Worm (Caenorhabditis elegans): ENCODE measurements around the gene mstr-2.
A peak's percentile ranks its signal among the peaks of the same experiment; 100 is the strongest.

Gene mstr-2

DNA sequence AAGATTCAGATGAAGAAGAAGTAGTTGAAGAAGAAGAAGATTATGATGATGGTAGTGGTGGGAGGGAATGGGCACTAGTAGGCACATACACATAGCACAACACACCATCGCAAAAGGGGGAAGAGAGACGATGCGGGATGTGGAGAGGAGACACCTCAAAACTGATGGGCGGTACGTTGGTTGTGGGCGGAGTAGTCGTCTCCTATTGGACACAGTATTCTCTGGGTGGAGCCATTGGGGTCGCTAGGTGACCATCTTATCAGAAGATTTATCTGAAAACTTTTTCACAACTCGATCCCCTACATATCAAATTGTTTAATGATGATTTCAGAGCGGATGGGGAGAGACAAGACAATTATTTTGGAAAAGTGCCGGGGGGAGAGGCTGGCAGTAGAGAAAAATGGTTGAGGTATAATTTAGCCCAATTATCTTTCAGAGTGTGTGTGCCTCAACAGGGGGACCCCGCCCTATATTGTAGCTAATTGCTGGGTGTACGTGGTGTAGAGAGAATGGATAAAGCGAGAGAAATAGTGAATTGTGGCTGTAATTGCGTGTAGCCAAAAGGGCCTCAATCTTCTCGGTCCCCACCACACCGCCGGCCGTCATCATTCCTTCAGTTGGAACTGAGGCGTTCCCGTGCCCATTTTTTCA is 18.0 kb upstream of the mstr-2 start:
- TF ChIP-seq nhr-27 (tag; optimal IDR thresholded peaks at IDR 0.05) (no peak), chd-7 (tag; optimal IDR thresholded peaks at IDR 0.05) (no peak), mes-4 (tag; optimal IDR thresholded peaks at IDR 0.05) (no peak), ceh-27 (GFP tag; optimal IDR thresholded peaks at IDR 0.05) (no peak), tbx-9 (tag; optimal IDR thresholded peaks at IDR 0.05; ENCODE audit: borderline replicate concordance) (no peak), rcor-1 (GFP tag; IDR thresholded peaks at IDR 0.05) (no peak), tbp1 (GFP tag; optimal IDR thresholded peaks at IDR 0.05) (no peak), zim-3 (tag; optimal IDR thresholded peaks at IDR 0.05) (no peak), ekl-4 (GFP tag; IDR thresholded peaks at IDR 0.05) (no peak), B0336.3 (GFP tag; IDR thresholded peaks at IDR 0.05) (no peak), F33H1.4 (GFP tag; IDR thresholded peaks at IDR 0.05) (no peak), snpc-3.4 (tag; optimal IDR thresholded peaks at IDR 0.05) (no peak), hmg-1.2 (GFP tag; IDR thresholded peaks at IDR 0.05) (no peak), ceh-91 (GFP tag; IDR thresholded peaks at IDR 0.05) (no peak)

ce11 chrIII:4452749-4453148 is 16.2 kb upstream of the mstr-2 start:
- TF ChIP-seq Y95B8A.8 (GFP tag; IDR thresholded peaks at IDR 0.05) (no peak), dpff-1 (tag; optimal IDR thresholded peaks at IDR 0.05) (no peak), Y56A3A.18 (GFP tag; IDR thresholded peaks at IDR 0.05) (no peak), ceh-100 (GFP tag; IDR thresholded peaks at IDR 0.05) (no peak), ztf-6 (GFP tag; IDR thresholded peaks at IDR 0.05) (no peak), nhr-80 (tag; optimal IDR thresholded peaks at IDR 0.05) (no peak), unc-62 (GFP tag; optimal IDR thresholded peaks at IDR 0.05) (no peak), F55B11.4 (tag; optimal IDR thresholded peaks at IDR 0.05; ENCODE audit: borderline replicate concordance, insufficient read depth) (no peak), rcor-1 (GFP tag; IDR thresholded peaks at IDR 0.05) (no peak), let-607 (tag; optimal IDR thresholded peaks at IDR 0.05) (no peak)

- TF ChIP-seq ets-4 (GFP tag; optimal IDR thresholded peaks at IDR 0.05): no peak
- TF ChIP-seq ztf-25 (GFP tag; IDR thresholded peaks at IDR 0.05): 0 out of 2 replicates have a peak, but pooled peaks have one; percentile 9
- no peak for TF ChIP-seq ceh-100 (GFP tag; IDR thresholded peaks at IDR 0.05)
Observed at ce11 chrIII:4453301-4453700, 15.6 kb upstream of the mstr-2 start.

ce11 chrIII:4453768-4454167 is 15.1 kb upstream of the mstr-2 start:
- TF ChIP-seq ztf-3 (GFP tag; optimal IDR thresholded peaks at IDR 0.05): no peak
- TF ChIP-seq rec-8 (tag; optimal IDR thresholded peaks at IDR 0.05): no peak
- TF ChIP-seq unc-62 (GFP tag; optimal IDR thresholded peaks at IDR 0.05): peak; percentile 89
- TF ChIP-seq Y56A3A.18 (GFP tag; IDR thresholded peaks at IDR 0.05): no peak
- no peak for TF ChIP-seq dpl-1 (GFP tag; optimal IDR thresholded peaks at IDR 0.05)

DNA sequence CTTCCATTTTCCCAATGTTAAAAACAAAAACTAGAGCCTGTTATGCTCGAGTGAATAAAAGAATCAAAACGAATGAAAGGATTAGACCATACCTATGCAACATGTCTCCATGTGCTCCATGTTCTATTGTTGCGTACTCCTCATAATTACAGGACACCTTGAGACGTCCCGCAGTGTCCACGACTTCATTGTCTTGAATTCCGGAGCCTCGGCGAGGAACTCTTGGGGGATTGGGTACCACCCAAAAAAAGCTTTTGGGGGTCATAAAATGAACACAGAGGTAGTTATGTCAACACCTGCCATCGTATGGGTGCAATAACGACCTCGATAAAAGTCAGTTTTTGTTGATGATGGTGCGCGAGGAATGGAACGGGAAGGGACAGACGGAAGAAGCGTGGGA is 14.0 kb upstream of the mstr-2 start:
- no peak for TF ChIP-seq F39B2.1 (GFP tag; IDR thresholded peaks at IDR 0.05)
- TF ChIP-seq lin-26 (GFP tag; IDR thresholded peaks at IDR 0.05): 0 out of 2 replicates have a peak, but pooled peaks have one; percentile 19

DNA sequence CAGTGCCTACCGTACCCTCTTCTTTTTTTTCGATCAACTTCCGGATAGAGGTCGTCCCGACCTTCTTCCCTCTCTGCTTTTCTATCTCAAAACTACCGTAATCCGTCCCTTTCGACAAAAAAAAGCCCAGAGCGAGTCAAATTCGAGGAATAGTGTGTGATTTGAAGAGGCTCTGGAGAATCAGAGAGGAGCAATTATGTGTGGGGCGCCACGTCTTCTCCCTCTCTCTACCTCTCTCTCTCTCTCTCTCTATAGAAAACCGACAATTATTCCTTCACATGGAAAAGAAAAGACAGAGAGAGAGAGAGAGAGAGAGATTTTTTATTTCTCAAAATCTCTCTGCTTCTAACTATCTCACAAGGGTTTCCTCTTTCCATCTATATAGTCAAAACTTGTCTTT is 12.3 kb upstream of the mstr-2 start:
- TF ChIP-seq atf-7 (tag; optimal IDR thresholded peaks at IDR 0.05) (no peak), hmg-1.2 (GFP tag; IDR thresholded peaks at IDR 0.05) (peak; percentile 27; the same call in 1 of the 2 replicates)
